Worm (Caenorhabditis elegans) whole organism, young adult: ENCODE measurements around the gene abch-1.
A peak's percentile ranks its signal among the peaks of the same experiment; 100 is the strongest.

Experiments
- D2030.7 ChIP-seq: fragments of 200-800 bp; sonication (Bioruptor generic); IDR thresholded peaks from 2 replicates; pipeline ENCODE4 v1.3.6; 2022; ENCODE audit warnings: missing genetic modification reagents, missing genetic modification characterization, missing compliant biosample characterization
- F33H1.4 ChIP-seq: fragments of 200-800 bp; sonication (Bioruptor generic); IDR thresholded peaks from 2 replicates; pipeline ENCODE4 v1.3.6; 2022; ENCODE audit warnings: missing genetic modification reagents, missing genetic modification characterization, missing compliant biosample characterization
- F37B4.10 ChIP-seq: fragments of 200-800 bp; sonication (Bioruptor generic); IDR thresholded peaks from 2 replicates; pipeline ENCODE4 v1.3.6; 2022; ENCODE audit warnings: missing genetic modification characterization, missing compliant biosample characterization
- F39B2.1 ChIP-seq: fragments of 200-800 bp; sonication (Bioruptor generic); IDR thresholded peaks from 2 replicates; pipeline ENCODE4 v1.3.6; 2022; ENCODE audit warnings: missing genetic modification reagents, missing genetic modification characterization, missing compliant biosample characterization
- F57C9.4 ChIP-seq: sonication (generic microtip); optimal IDR thresholded peaks from 2 replicates; lab custom pipeline; 2017; ENCODE audit warnings: mild to moderate bottlenecking, missing genetic modification characterization, missing compliant biosample characterization
- K11D2.4 ChIP-seq: fragments of 200-800 bp; sonication (Bioruptor generic); IDR thresholded peaks from 2 replicates; pipeline ENCODE4 v1.3.6; 2022; ENCODE audit warnings: missing genetic modification reagents, missing genetic modification characterization, missing compliant biosample characterization
- T07F8.4 ChIP-seq: sonication (generic microtip); optimal IDR thresholded peaks from 2 replicates; lab custom pipeline; 2016; ENCODE audit warnings: mild to moderate bottlenecking, missing genetic modification characterization, moderate library complexity, missing compliant biosample characterization
- Y79H2A.3 ChIP-seq: fragments of 200-800 bp; sonication (Bioruptor generic); conservative IDR thresholded peaks from 2 replicates; pipeline ENCODE4 v1.3.6; 2022; ENCODE audit warnings: missing genetic modification reagents, missing genetic modification characterization, missing compliant biosample characterization
- Y95B8A.8 ChIP-seq: fragments of 200-800 bp; sonication (Bioruptor generic); IDR thresholded peaks from 2 replicates; pipeline ENCODE4 v1.3.6; 2022; ENCODE audit warnings: missing genetic modification reagents, missing genetic modification characterization, missing compliant biosample characterization
- ZK185.1 ChIP-seq: sonication (generic microtip); optimal IDR thresholded peaks from 2 replicates; lab custom pipeline; 2016; ENCODE audit warnings: mild to moderate bottlenecking, missing genetic modification characterization, missing compliant biosample characterization; ENCODE audit not compliant: poor library complexity, severe bottlenecking
- attf-5 ChIP-seq: fragments of 200-800 bp; sonication (Bioruptor generic); optimal IDR thresholded peaks from 2 replicates; lab custom pipeline; 2018; ENCODE audit warnings: mild to moderate bottlenecking, missing genetic modification characterization, missing compliant biosample characterization
- attf-6 ChIP-seq: fragments of 200-800 bp; sonication (Bioruptor generic); IDR thresholded peaks from 2 replicates; pipeline ENCODE4 v1.3.6; 2022; ENCODE audit warnings: missing genetic modification reagents, missing genetic modification characterization, missing compliant biosample characterization
- bed-2 ChIP-seq: fragments of 200-800 bp; sonication (Bioruptor generic); IDR thresholded peaks from 2 replicates; pipeline ENCODE4 v1.3.6; 2022; ENCODE audit warnings: missing genetic modification reagents, missing genetic modification characterization, missing compliant biosample characterization
- cebp-2 ChIP-seq: fragments of 200-800 bp; sonication (Bioruptor generic); IDR thresholded peaks from 2 replicates; pipeline ENCODE4 v1.3.6; 2022; ENCODE audit warnings: missing genetic modification characterization, missing compliant biosample characterization
- ceh-40 ChIP-seq: fragments of 200-800 bp; sonication (Bioruptor generic); IDR thresholded peaks from 2 replicates; pipeline ENCODE4 v1.3.6; 2022; ENCODE audit warnings: missing genetic modification characterization, missing compliant biosample characterization
- dpff-1 ChIP-seq: sonication (generic microtip); optimal IDR thresholded peaks from 2 replicates; lab custom pipeline; 2017; ENCODE audit warnings: mild to moderate bottlenecking, missing genetic modification characterization, missing compliant biosample characterization
- dpl-1 ChIP-seq: fragments of 150-350 bp; optimal IDR thresholded peaks from 2 replicates; lab custom pipeline; 2014; ENCODE audit warnings: missing biosample characterization, missing genetic modification reagents, missing genetic modification characterization
- egl-18 ChIP-seq: fragments of 200-800 bp; sonication (Bioruptor generic); IDR thresholded peaks from 2 replicates; pipeline ENCODE4 v1.3.6; 2022; ENCODE audit warnings: missing genetic modification reagents, missing genetic modification characterization, missing compliant biosample characterization
- fkh-3 ChIP-seq: sonication (generic microtip); optimal IDR thresholded peaks from 2 replicates; lab custom pipeline; 2016; ENCODE audit warnings: mild to moderate bottlenecking, missing genetic modification characterization, missing compliant biosample characterization
- gei-17 ChIP-seq: fragments of 200-800 bp; sonication (Bioruptor generic); optimal IDR thresholded peaks from 2 replicates; lab custom pipeline; 2018; ENCODE audit warnings: mild to moderate bottlenecking, missing genetic modification characterization, missing compliant biosample characterization
- him-1 ChIP-seq: sonication (generic microtip); optimal IDR thresholded peaks from 2 replicates; lab custom pipeline; 2016; ENCODE audit warnings: missing genotype, missing genetic modification reagents, missing genetic modification characterization, missing compliant biosample characterization
- hlh-26 ChIP-seq: fragments of 200-800 bp; sonication (Bioruptor generic); conservative IDR thresholded peaks from 2 replicates; pipeline ENCODE4 v1.3.6; 2022; ENCODE audit warnings: missing genetic modification reagents, missing genetic modification characterization, missing compliant biosample characterization
- hmg-1.2 ChIP-seq: fragments of 200-800 bp; sonication (Bioruptor generic); IDR thresholded peaks from 2 replicates; pipeline ENCODE4 v1.3.6; 2022; ENCODE audit warnings: missing genetic modification reagents, missing genetic modification characterization, missing compliant biosample characterization
- hrde-1 ChIP-seq: sonication (generic microtip); optimal IDR thresholded peaks from 2 replicates; lab custom pipeline; 2016; ENCODE audit warnings: missing genetic modification characterization, mild to moderate bottlenecking, missing compliant biosample characterization, moderate library complexity, missing genotype, missing genetic modification reagents, borderline replicate concordance
- lag-1 ChIP-seq: fragments of 200-800 bp; sonication (Bioruptor generic); IDR thresholded peaks from 2 replicates; pipeline ENCODE4 v1.3.6; 2022; ENCODE audit warnings: missing genetic modification reagents, missing genetic modification characterization, missing compliant biosample characterization
- lin-26 ChIP-seq: fragments of 200-800 bp; sonication (Bioruptor generic); IDR thresholded peaks from 2 replicates; pipeline ENCODE4 v1.3.6; 2022; ENCODE audit warnings: missing genetic modification reagents, missing genetic modification characterization, missing compliant biosample characterization
- lin-35 ChIP-seq, 3 experiments: fragments of 150-350 bp in 2 of 3; sonication (generic microtip) in 1 of 3; optimal IDR thresholded peaks; 2 replicates each; lab custom pipeline; 2014 to 2018; ENCODE audit warnings: missing biosample characterization in 3 of 3, missing genetic modification characterization in 3 of 3, missing genetic modification reagents in 3 of 3
- lin-40 ChIP-seq: sonication (generic microtip); optimal IDR thresholded peaks from 2 replicates; lab custom pipeline; 2016; ENCODE audit warnings: missing genetic modification characterization, mild to moderate bottlenecking, missing compliant biosample characterization, missing genotype, missing genetic modification reagents
- lin-54 ChIP-seq: fragments of 200-800 bp; sonication (Bioruptor generic); optimal IDR thresholded peaks from 2 replicates; lab custom pipeline; 2018; ENCODE audit warnings: mild to moderate bottlenecking, missing genetic modification characterization, missing compliant biosample characterization
- lir-1 ChIP-seq: fragments of 200-800 bp; sonication (Bioruptor generic); conservative IDR thresholded peaks from 2 replicates; pipeline ENCODE4 v1.3.6; 2022; ENCODE audit warnings: missing genetic modification reagents, missing genetic modification characterization, missing compliant biosample characterization
- madf-8 ChIP-seq: fragments of 200-800 bp; sonication (Bioruptor generic); conservative IDR thresholded peaks from 2 replicates; pipeline ENCODE4 v1.3.6; 2022; ENCODE audit warnings: missing genetic modification reagents, missing genetic modification characterization, missing compliant biosample characterization
- mcd-1 ChIP-seq: fragments of 200-800 bp; sonication (Bioruptor generic); IDR thresholded peaks from 2 replicates; pipeline ENCODE4 v1.3.6; 2022; ENCODE audit warnings: missing genetic modification reagents, missing genetic modification characterization, missing compliant biosample characterization
- mxl-1 ChIP-seq: sonication (generic microtip); optimal IDR thresholded peaks from 2 replicates; lab custom pipeline; 2016; ENCODE audit warnings: missing genetic modification characterization, missing compliant biosample characterization
- nfya-1 ChIP-seq: sonication (generic microtip); optimal IDR thresholded peaks from 2 replicates; lab custom pipeline; 2017; ENCODE audit warnings: antibody characterized with exemption, missing compliant biosample characterization, missing genetic modification characterization, borderline replicate concordance; ENCODE audit not compliant: insufficient read depth
- nhr-120 ChIP-seq: fragments of 200-800 bp; sonication (Bioruptor generic); IDR thresholded peaks from 2 replicates; pipeline ENCODE4 v1.3.6; 2022; ENCODE audit warnings: missing genetic modification characterization, missing compliant biosample characterization
- nhr-27 ChIP-seq: fragments of 200-800 bp; sonication (Bioruptor generic); optimal IDR thresholded peaks from 2 replicates; lab custom pipeline; 2018; ENCODE audit warnings: mild to moderate bottlenecking, missing genetic modification characterization, moderate library complexity, missing compliant biosample characterization
- nhr-80 ChIP-seq: sonication (generic microtip); optimal IDR thresholded peaks from 2 replicates; lab custom pipeline; 2016; ENCODE audit warnings: missing genetic modification characterization, missing compliant biosample characterization
- pbrm-1 ChIP-seq: fragments of 200-800 bp; sonication (Bioruptor generic); IDR thresholded peaks from 2 replicates; pipeline ENCODE4 v1.3.6; 2022; ENCODE audit warnings: missing genetic modification reagents, missing genetic modification characterization, missing compliant biosample characterization
- pha-4 ChIP-seq: fragments of 150-350 bp; sonication (generic microtip); optimal IDR thresholded peaks from 2 replicates; lab custom pipeline; 2014; ENCODE audit warnings: missing biosample characterization, missing genetic modification reagents, missing genetic modification characterization
- rcor-1 ChIP-seq: fragments of 200-800 bp; sonication (Bioruptor generic); IDR thresholded peaks from 2 replicates; pipeline ENCODE4 v1.3.6; 2022; ENCODE audit warnings: missing genetic modification reagents, missing genetic modification characterization, missing compliant biosample characterization
- rec-8 ChIP-seq, 2 experiments: sonication (generic microtip); optimal IDR thresholded peaks; 2 replicates each; lab custom pipeline; 2016; ENCODE audit warnings: mild to moderate bottlenecking in 2 of 2, missing genetic modification characterization in 2 of 2, missing genetic modification reagents in 2 of 2, missing genotype in 2 of 2, missing biosample characterization in 1 of 2, missing compliant biosample characterization in 1 of 2, moderate library complexity in 1 of 2
- rpc-1 ChIP-seq, 2 experiments: fragments of 150-350 bp in 1 of 2; sonication (generic microtip) in 1 of 2; optimal IDR thresholded peaks; 2 replicates each; lab custom pipeline; 2014 to 2018; ENCODE audit warnings: missing biosample characterization in 1 of 2, missing genetic modification characterization in 1 of 2, missing genetic modification reagents in 1 of 2, missing genotype in 1 of 2
- snpc-1.1 ChIP-seq: sonication (generic microtip); optimal IDR thresholded peaks from 2 replicates; lab custom pipeline; 2017; ENCODE audit warnings: missing genetic modification characterization, mild to moderate bottlenecking, missing compliant biosample characterization, antibody characterized with exemption, moderate library complexity, missing genotype, missing genetic modification reagents; ENCODE audit not compliant: insufficient read depth
- sptf-2 ChIP-seq: fragments of 200-800 bp; sonication (Bioruptor generic); optimal IDR thresholded peaks from 2 replicates; lab custom pipeline; 2018; ENCODE audit warnings: mild to moderate bottlenecking, missing genetic modification characterization, missing compliant biosample characterization
- tbp1 ChIP-seq: fragments of 200-800 bp; sonication (Bioruptor generic); optimal IDR thresholded peaks from 2 replicates; lab custom pipeline; 2018; ENCODE audit warnings: mild to moderate bottlenecking, missing genetic modification characterization, missing compliant biosample characterization
- ztf-18 ChIP-seq: sonication (generic microtip); optimal IDR thresholded peaks from 2 replicates; lab custom pipeline; 2016; ENCODE audit warnings: missing genotype, mild to moderate bottlenecking, missing genetic modification characterization, missing compliant biosample characterization
- ztf-22 ChIP-seq: fragments of 200-800 bp; sonication (Bioruptor generic); optimal IDR thresholded peaks from 2 replicates; lab custom pipeline; 2018; ENCODE audit warnings: mild to moderate bottlenecking, missing genetic modification characterization, moderate library complexity, missing compliant biosample characterization
- ztf-25 ChIP-seq: fragments of 200-800 bp; sonication (Bioruptor generic); IDR thresholded peaks from 2 replicates; pipeline ENCODE4 v1.3.6; 2022; ENCODE audit warnings: missing genetic modification reagents, missing genetic modification characterization, missing compliant biosample characterization

The abch-1 gene

ce11 chrII:6565077-6565476 is 33.6 kb upstream of the abch-1 start, which contains the start of gene mpz-3 (continued):
- 0 out of 2 replicates have a peak, but pooled peaks have one; percentile 14 for TF ChIP-seq lir-1
- peak; percentile 85 for TF ChIP-seq lin-26 (GFP tag; lab: Robert Waterston, UW)
- TF ChIP-seq lin-54 (GFP tag; lab: Kevin White, UChicago): no peak
- no peak; the same call in 1 of the 2 replicates for TF ChIP-seq rcor-1
- TF ChIP-seq mcd-1 (GFP tag; lab: Robert Waterston, UW): no peak
- no peak for TF ChIP-seq sptf-2 (GFP tag; lab: Kevin White, UChicago)
- no peak; the same call in 1 of the 2 replicates for TF ChIP-seq F33H1.4 (GFP tag; lab: Robert Waterston, UW)
- TF ChIP-seq ztf-18 (tag; lab: Kevin White, UChicago): peak; percentile 58
- no peak for TF ChIP-seq ztf-22 (GFP tag; lab: Kevin White, UChicago)
- TF ChIP-seq dpff-1 (tag; lab: Kevin White, UChicago): no peak
- TF ChIP-seq attf-6: no peak
- TF ChIP-seq D2030.7 (GFP tag; lab: Robert Waterston, UW): peak; percentile 48; the same call in 1 of the 2 replicates
- no peak for TF ChIP-seq bed-2 (GFP tag; lab: Robert Waterston, UW)
- TF ChIP-seq F37B4.10 (GFP tag; lab: Robert Waterston, UW): no peak
- no peak for TF ChIP-seq nhr-120 (GFP tag; lab: Robert Waterston, UW)
- no peak for TF ChIP-seq F57C9.4 (tag; lab: Kevin White, UChicago)
- peak; percentile 96 for TF ChIP-seq tbp1 (GFP tag; lab: Kevin White, UChicago)
- TF ChIP-seq T07F8.4 (tag; lab: Kevin White, UChicago): peak; percentile 10
- peak; percentile 17 for TF ChIP-seq ZK185.1 (tag; lab: Kevin White, UChicago)
- no peak for TF ChIP-seq ceh-40
- TF ChIP-seq lin-35 (GFP tag; optimal IDR thresholded peaks at IDR 0.05; lab: Kevin White, UChicago): no peak
- no peak for TF ChIP-seq snpc-1.1 (tag; lab: Kevin White, UChicago)
- no peak for TF ChIP-seq fkh-3 (tag; lab: Kevin White, UChicago)
- peak; percentile 96 for TF ChIP-seq him-1 (tag; lab: Kevin White, UChicago)
- TF ChIP-seq F39B2.1 (GFP tag; lab: Robert Waterston, UW): no peak
- TF ChIP-seq nhr-27 (tag; lab: Kevin White, UChicago): no peak
- no peak for TF ChIP-seq hrde-1 (tag; lab: Kevin White, UChicago)
- TF ChIP-seq madf-8 (GFP tag; lab: Robert Waterston, UW): peak; percentile 20; the same call in 1 of the 2 replicates
- no peak for TF ChIP-seq cebp-2
- TF ChIP-seq hmg-1.2 (GFP tag; lab: Robert Waterston, UW): peak; percentile 70
- TF ChIP-seq K11D2.4: no peak
- TF ChIP-seq lin-40 (tag; lab: Kevin White, UChicago): no peak
- TF ChIP-seq rpc-1 (optimal IDR thresholded peaks at IDR 0.05; lab: Kevin White, UChicago): peak; percentile 55
- TF ChIP-seq rpc-1 (tag; optimal IDR thresholded peaks at IDR 0.05; lab: Kevin White, UChicago): peak; percentile 80
- no peak for TF ChIP-seq pha-4 (tag; lab: Kevin White, UChicago)
- TF ChIP-seq dpl-1 (GFP tag; lab: Kevin White, UChicago): no peak
- TF ChIP-seq egl-18: no peak
- TF ChIP-seq mxl-1 (tag; lab: Kevin White, UChicago): no peak
- TF ChIP-seq Y95B8A.8 (GFP tag; lab: Robert Waterston, UW): no peak
- TF ChIP-seq ztf-25 (GFP tag; lab: Robert Waterston, UW): no peak
- peak; percentile 44; the same call in 1 of the 2 replicates for TF ChIP-seq pbrm-1
- TF ChIP-seq nhr-80 (tag; lab: Kevin White, UChicago): peak; percentile 15
- no peak for TF ChIP-seq gei-17
- TF ChIP-seq hlh-26: no peak
- TF ChIP-seq rec-8 (tag; optimal IDR thresholded peaks at IDR 0.05; lab: Kevin White, UChicago): peak in 1 of 2 experiments; percentile 63
- TF ChIP-seq lag-1 (GFP tag; lab: Robert Waterston, UW): no peak
- peak; percentile 30 for TF ChIP-seq attf-5 (GFP tag; lab: Kevin White, UChicago)
- TF ChIP-seq Y79H2A.3: peak; percentile 41; the same call in 1 of the 2 replicates
- TF ChIP-seq nfya-1 (tag; lab: Kevin White, UChicago): no peak
